Fruit fly (Drosophila melanogaster): Measurements from ENCODE around the gene Lsd-2.

DNA sequence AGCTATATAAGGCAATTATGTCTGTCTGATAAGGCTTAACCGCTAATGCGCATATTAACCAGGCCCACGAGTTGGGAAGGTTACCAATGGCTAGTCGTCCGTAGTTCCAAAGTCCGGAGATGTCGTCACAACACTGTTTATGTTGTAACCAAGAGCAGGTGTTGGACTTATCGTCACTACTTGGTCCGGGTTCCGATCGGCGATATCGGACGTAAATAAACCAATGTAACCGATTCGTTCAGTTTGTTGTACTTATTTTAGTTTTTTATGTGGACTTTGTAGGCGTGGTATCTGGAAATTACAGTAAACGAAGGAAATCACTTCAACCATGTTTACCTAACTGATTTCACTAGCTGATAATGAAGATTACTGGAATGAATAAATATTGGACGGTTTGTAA, 2.4 kb upstream of the Lsd-2 start:
- no peak for TF ChIP-seq ttk (optimal IDR thresholded peaks at IDR 0.05)
- TF ChIP-seq psq (optimal IDR thresholded peaks at IDR 0.05) = no peak
- no peak for TF ChIP-seq h (optimal IDR thresholded peaks at IDR 0.05)
